Fruit fly (Drosophila melanogaster): ENCODE data around the gene CYLD.
A peak's percentile ranks its signal among the peaks of the same experiment; 100 is the strongest.

Gene CYLD

DNA sequence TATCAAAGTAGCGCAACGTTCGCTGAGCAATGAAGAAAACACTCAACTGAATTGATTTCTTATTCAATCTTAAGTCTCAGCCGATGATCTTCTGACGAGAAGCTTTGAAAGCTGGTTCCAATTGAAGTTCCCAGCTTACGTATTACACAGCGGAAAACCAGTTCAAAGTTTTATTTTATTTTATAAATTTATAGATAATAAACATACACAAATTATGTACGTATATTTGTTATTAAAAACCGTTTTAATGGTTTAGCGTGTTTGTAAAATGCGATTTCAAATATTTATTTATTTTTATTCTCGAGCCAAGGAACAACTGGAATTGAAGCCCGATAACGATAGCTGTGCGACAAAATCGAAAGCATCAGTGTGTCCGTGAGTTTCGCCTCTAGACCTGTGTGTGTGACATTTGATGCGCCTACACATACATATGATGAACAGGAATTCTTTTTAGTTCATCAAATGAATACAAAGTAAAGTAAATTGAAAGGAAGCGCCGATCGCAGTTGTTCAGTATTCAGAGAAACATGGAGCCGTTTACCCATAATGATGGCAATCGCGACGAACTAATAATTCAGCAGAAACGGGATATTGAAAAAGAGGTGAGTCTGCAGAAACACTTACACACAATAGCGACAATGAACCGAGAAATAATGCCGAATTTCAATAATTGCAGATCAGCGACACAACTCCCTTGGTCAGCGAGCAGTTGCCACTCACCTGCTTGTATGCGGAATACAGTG is 7.0 kb upstream of the CYLD start, which contains the start of the genes CG5390 and CG4968 (continued):
- TF ChIP-seq bsh (GFP tag; optimal IDR thresholded peaks at IDR 0.05) (peak in 1 of 2 experiments; percentile 74), tll (GFP tag; optimal IDR thresholded peaks at IDR 0.05) (no peak), CG4730 (GFP tag; IDR thresholded peaks at IDR 0.05) (no peak), org-1 (GFP tag; optimal IDR thresholded peaks at IDR 0.05) (no peak), zf30C (GFP tag; optimal IDR thresholded peaks at IDR 0.05) (peak; percentile 74), CG31388 (GFP tag; optimal IDR thresholded peaks at IDR 0.05) (no peak), CG7928 (GFP tag; optimal IDR thresholded peaks at IDR 0.05) (peak; percentile 45), twi (tag; optimal IDR thresholded peaks at IDR 0.05) (peak; percentile 43), CG16815 (GFP tag; optimal IDR thresholded peaks at IDR 0.05) (peak; percentile 12), Stat92E (GFP tag; optimal IDR thresholded peaks at IDR 0.05) (no peak), CG17829 (tag; optimal IDR thresholded peaks at IDR 0.05) (peak; percentile 79), Bteb2 (GFP tag; optimal IDR thresholded peaks at IDR 0.05) (no peak), CG17359 (tag; optimal IDR thresholded peaks at IDR 0.05) (peak; percentile 72), CG13424 (tag; optimal IDR thresholded peaks at IDR 0.05) (peak; percentile 82), Rx (GFP tag; IDR thresholded peaks at IDR 0.05) (no peak), CG10979 (tag; optimal IDR thresholded peaks at IDR 0.05) (peak; percentile 62), Fer1 (GFP tag; optimal IDR thresholded peaks at IDR 0.05) (peak; percentile 83), Kr (GFP tag; optimal IDR thresholded peaks at IDR 0.05) (no peak), YL-1 (GFP tag; optimal IDR thresholded peaks at IDR 0.05) (peak; percentile 85), dmrt11E (tag; optimal IDR thresholded peaks at IDR 0.05) (peak; percentile 7), Tbp (GFP tag; optimal IDR thresholded peaks at IDR 0.05) (no peak), CG7357 (GFP tag; IDR thresholded peaks at IDR 0.05) (no peak), cas (GFP tag; IDR thresholded peaks at IDR 0.05) (peak; percentile 59; the same call in 1 of the 2 replicates), HLHmδ (GFP tag; optimal IDR thresholded peaks at IDR 0.05) (peak; percentile 40), HHEX (GFP tag; optimal IDR thresholded peaks at IDR 0.05) (peak; percentile 65), CG10147 (GFP tag; optimal IDR thresholded peaks at IDR 0.05) (peak; percentile 70), Deaf1 (tag; optimal IDR thresholded peaks at IDR 0.05) (no peak), caup (GFP tag; optimal IDR thresholded peaks at IDR 0.05; ENCODE audit: severe bottlenecking) (peak; percentile 61), onecut (GFP tag; IDR thresholded peaks at IDR 0.05) (peak; percentile 44), Adf1 (GFP tag; IDR thresholded peaks at IDR 0.05) (peak; percentile 48), ssp (GFP tag; IDR thresholded peaks at IDR 0.05) (0 out of 2 replicates have a peak, but pooled peaks have one; percentile 17), CG6791 (GFP tag; IDR thresholded peaks at IDR 0.05; ENCODE audit: partially characterized antibody) (0 out of 3 replicates have a peak, but pooled peaks have one; percentile 42), CG2678 (tag; optimal IDR thresholded peaks at IDR 0.05) (no peak), CG15073 (GFP tag; optimal IDR thresholded peaks at IDR 0.05) (no peak), CG8359 (GFP tag; optimal IDR thresholded peaks at IDR 0.05; ENCODE audit: borderline replicate concordance) (no peak), CG9932 (GFP tag; IDR thresholded peaks at IDR 0.05) (peak; percentile 79), zen (tag; optimal IDR thresholded peaks at IDR 0.05) (peak; percentile 33), Awh (GFP tag; IDR thresholded peaks at IDR 0.05) (peak; percentile 11; the same call in 1 of the 2 replicates), ftz-f1 (GFP tag; optimal IDR thresholded peaks at IDR 0.05) (peak; percentile 6), CG2202 (tag; optimal IDR thresholded peaks at IDR 0.05) (peak; percentile 17), tna (GFP tag; IDR thresholded peaks at IDR 0.05; ENCODE audit: partially characterized antibody) (no peak), CG4707 (GFP tag; optimal IDR thresholded peaks at IDR 0.05) (peak; percentile 38), corto (GFP tag; optimal IDR thresholded peaks at IDR 0.05) (peak; percentile 79), CG9876 (GFP tag; optimal IDR thresholded peaks at IDR 0.05) (no peak), dan (GFP tag; IDR thresholded peaks at IDR 0.05) (no peak), psq (GFP tag; optimal IDR thresholded peaks at IDR 0.05) (peak; percentile 30), gro (GFP tag; optimal IDR thresholded peaks at IDR 0.05) (no peak), CG18262 (tag; optimal IDR thresholded peaks at IDR 0.05) (peak; percentile 69)
